Fruit fly (Drosophila melanogaster): ENCODE measurements around the gene Abd-B.
A peak's percentile ranks its signal among the peaks of the same experiment; 100 is the strongest.

Abd-B gene

DNA sequence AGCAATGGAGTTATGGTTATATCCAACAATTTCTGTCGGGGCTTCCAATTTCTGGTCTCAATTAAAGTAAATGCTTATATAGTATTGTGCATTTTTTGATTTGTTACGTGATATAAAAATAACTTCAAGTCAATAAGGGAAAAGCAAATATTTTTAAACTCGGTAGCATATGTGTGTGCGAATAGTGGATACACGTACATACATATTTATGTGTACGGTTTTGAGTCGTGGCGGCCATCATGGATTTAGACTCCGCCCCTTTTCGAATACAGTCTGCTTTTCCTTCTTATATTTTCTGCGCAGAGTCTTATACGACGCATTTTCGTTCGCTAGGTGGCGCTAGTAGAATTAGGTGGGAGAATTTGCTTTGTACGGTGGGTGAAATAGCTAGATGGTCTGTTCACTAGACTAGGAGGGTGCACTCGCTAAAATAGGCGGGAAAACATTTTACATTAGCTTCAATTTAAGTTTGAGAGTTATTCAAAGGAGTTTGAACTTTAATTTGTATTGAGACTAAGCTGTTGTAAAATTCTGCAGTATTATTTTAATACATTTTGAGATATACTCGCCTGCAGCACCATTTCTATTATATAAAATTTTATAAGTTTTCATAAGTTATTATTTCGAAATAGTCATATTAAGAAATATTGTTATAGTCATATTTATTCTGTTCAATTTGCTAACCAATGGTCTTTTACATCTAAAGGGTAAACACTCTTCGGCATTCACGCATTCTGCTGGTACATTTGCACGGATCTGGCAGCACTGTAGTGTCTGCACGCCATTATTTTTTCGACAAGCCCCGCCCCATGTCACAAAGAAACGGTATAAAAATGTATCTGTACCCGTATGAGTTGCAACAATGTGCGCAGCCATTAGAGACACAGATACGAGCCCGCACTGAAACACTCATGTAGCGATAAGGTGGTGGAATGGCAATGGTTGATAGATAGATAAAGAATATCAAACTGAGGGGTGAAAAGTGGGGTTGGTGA lies 2.4 kb downstream of the Abd-B start (continued):
- TF ChIP-seq p53 (GFP tag; optimal IDR thresholded peaks at IDR 0.05) (no peak), CG6854 (GFP tag; optimal IDR thresholded peaks at IDR 0.05) (peak; percentile 11), CG17829 (tag; optimal IDR thresholded peaks at IDR 0.05) (peak; percentile 68), CG14667 (GFP tag; IDR thresholded peaks at IDR 0.05) (peak; percentile 28; the same call in 1 of the 2 replicates), CG4730 (GFP tag; IDR thresholded peaks at IDR 0.05) (0 out of 2 replicates have a peak, but pooled peaks have one; percentile 25), CG10321 (GFP tag; IDR thresholded peaks at IDR 0.05) (no peak; the same call in 1 of the 2 replicates), Hsf (GFP tag; optimal IDR thresholded peaks at IDR 0.05) (peak; percentile 24), CG1602 (GFP tag; optimal IDR thresholded peaks at IDR 0.05) (peak; percentile 50), bab2 (GFP tag; optimal IDR thresholded peaks at IDR 0.05) (peak; percentile 10), CG33557 (GFP tag; optimal IDR thresholded peaks at IDR 0.05) (peak; percentile 43), onecut (GFP tag; IDR thresholded peaks at IDR 0.05) (peak; percentile 76), nmo (GFP tag; optimal IDR thresholded peaks at IDR 0.05) (peak; percentile 75), CG12769 (tag; optimal IDR thresholded peaks at IDR 0.05) (no peak), CG2199 (GFP tag; IDR thresholded peaks at IDR 0.05) (peak; percentile 40; the same call in 1 of the 3 replicates), Awh (GFP tag; IDR thresholded peaks at IDR 0.05) (no peak), esg (GFP tag; conservative IDR thresholded peaks at IDR 0.05) (peak; percentile 42), MTF-1 (GFP tag; optimal IDR thresholded peaks at IDR 0.05; ENCODE audit: borderline replicate concordance) (peak; percentile 2), fru (optimal IDR thresholded peaks at IDR 0.05) (no peak), knrl (GFP tag; IDR thresholded peaks at IDR 0.05; ENCODE audit: partially characterized antibody) (peak; percentile 53; the same call in 1 of the 3 replicates), CG11456 (GFP tag; IDR thresholded peaks at IDR 0.05) (peak; percentile 73), salm (tag; optimal IDR thresholded peaks at IDR 0.05) (peak; percentile 38), CG34422 (GFP tag; IDR thresholded peaks at IDR 0.05) (peak; percentile 62; the same call in 1 of the 3 replicates), Taf1 (GFP tag; IDR thresholded peaks at IDR 0.05) (0 out of 2 replicates have a peak, but pooled peaks have one; percentile 13), Six4 (GFP tag; optimal IDR thresholded peaks at IDR 0.05) (peak; percentile 56), zen2 (GFP tag; IDR thresholded peaks at IDR 0.05; ENCODE audit: partially characterized antibody) (no peak), CG4328 (GFP tag; optimal IDR thresholded peaks at IDR 0.05) (peak; percentile 32), dmrt99B (tag; optimal IDR thresholded peaks at IDR 0.05) (no peak), D19B (GFP tag; optimal IDR thresholded peaks at IDR 0.05) (peak; percentile 81), unpg (GFP tag; optimal IDR thresholded peaks at IDR 0.05) (peak; percentile 83), mirr (GFP tag; optimal IDR thresholded peaks at IDR 0.05) (peak; percentile 50), pfk (GFP tag; optimal IDR thresholded peaks at IDR 0.05) (no peak), ab (GFP tag; optimal IDR thresholded peaks at IDR 0.05) (no peak), kni (GFP tag; optimal IDR thresholded peaks at IDR 0.05) (peak; percentile 65), CG2202 (tag; optimal IDR thresholded peaks at IDR 0.05) (peak; percentile 31), Neu2 (GFP tag; optimal IDR thresholded peaks at IDR 0.05; ENCODE audit: borderline replicate concordance) (no peak), Pdp1 (GFP tag; optimal IDR thresholded peaks at IDR 0.05) (peak in 1 of 2 experiments; percentile 25), CG9932 (GFP tag; IDR thresholded peaks at IDR 0.05) (peak; percentile 52), CG14710 (tag; optimal IDR thresholded peaks at IDR 0.05) (peak; percentile 75), Spps (tag; optimal IDR thresholded peaks at IDR 0.05) (peak; percentile 23), Trl (optimal IDR thresholded peaks at IDR 0.05) (no peak), Trl (GFP tag; optimal IDR thresholded peaks at IDR 0.05) (peak; percentile 34), CG10979 (tag; optimal IDR thresholded peaks at IDR 0.05) (peak; percentile 74), Hr51 (GFP tag; optimal IDR thresholded peaks at IDR 0.05) (peak in 1 of 2 experiments; percentile 41), ranshi (GFP tag; IDR thresholded peaks at IDR 0.05) (peak; percentile 67), Ptx1 (GFP tag; IDR thresholded peaks at IDR 0.05) (peak; percentile 45), CG18619 (GFP tag; optimal IDR thresholded peaks at IDR 0.05) (peak; percentile 70), Rx (GFP tag; IDR thresholded peaks at IDR 0.05) (peak; percentile 62), ci (GFP tag; IDR thresholded peaks at IDR 0.05) (peak; percentile 54; the same call in 2 of the 3 replicates)

Measured in whole organism, embryonic.